Worm (Caenorhabditis elegans): ENCODE data around the gene K03A11.5.

Gene K03A11.5

ce11 chrX:13059984-13060383, 3.4 kb upstream of the K03A11.5 start:
- peak; percentile 40 for TF ChIP-seq nhr-90 (tag; optimal IDR thresholded peaks at IDR 0.05; ENCODE audit: poor library complexity)
- no peak for TF ChIP-seq egl-27 (tag; optimal IDR thresholded peaks at IDR 0.05)
- peak; percentile 76 for TF ChIP-seq elt-2 (tag; optimal IDR thresholded peaks at IDR 0.05)
- TF ChIP-seq lin-14 (GFP tag; optimal IDR thresholded peaks at IDR 0.05): peak; percentile 2
- no peak for TF ChIP-seq dpl-1 (GFP tag; optimal IDR thresholded peaks at IDR 0.05)
- TF ChIP-seq jun-1 (tag; optimal IDR thresholded peaks at IDR 0.05): no peak
- peak in 1 of 2 experiments; percentile 36 for TF ChIP-seq lin-35 (GFP tag; optimal IDR thresholded peaks at IDR 0.05)
- no peak for TF ChIP-seq isw-1 (GFP tag; IDR thresholded peaks at IDR 0.05)
- TF ChIP-seq nhr-28 (tag; optimal IDR thresholded peaks at IDR 0.05): no peak
- no peak for TF ChIP-seq skn-1 (tag; optimal IDR thresholded peaks at IDR 0.05)

- TF ChIP-seq zag-1 (tag; optimal IDR thresholded peaks at IDR 0.05) (no peak), ztf-11 (tag; optimal IDR thresholded peaks at IDR 0.05) (no peak), C16A3.4 (tag; optimal IDR thresholded peaks at IDR 0.05) (no peak), pax-3 (tag; optimal IDR thresholded peaks at IDR 0.05) (no peak), pqm-1 (tag; optimal IDR thresholded peaks at IDR 0.05) (no peak)
These were observed 2.0 kb upstream of the K03A11.5 start for ce11 chrX:13061366-13061765.

DNA sequence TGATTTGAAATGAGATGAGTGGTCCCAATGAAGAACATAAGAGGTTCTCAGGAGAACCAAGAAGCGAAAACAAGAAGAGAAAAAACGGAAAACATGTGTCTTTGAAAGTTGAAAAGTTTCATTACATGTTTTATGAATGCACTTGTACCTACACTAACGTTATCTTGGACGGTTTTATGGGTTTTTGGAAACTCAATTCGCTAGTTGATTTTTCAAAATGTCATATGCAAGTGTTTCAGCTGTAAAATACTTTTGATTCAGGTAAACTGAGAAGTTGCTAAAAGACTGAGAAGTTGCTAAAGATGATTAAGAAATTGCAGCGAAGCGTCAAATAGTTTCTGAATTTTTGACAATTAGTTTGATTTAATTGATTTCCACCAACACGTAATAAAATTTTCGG, 7.8 kb downstream of the K03A11.5 start, which contains the start of gene cpx-2:
Gene cpx-2 (minus strand): TSS at position 101 of the 400 bp plus-strand sequence.
- TF ChIP-seq lin-15B (tag; optimal IDR thresholded peaks at IDR 0.05) (no peak), hpl-2 (GFP tag; optimal IDR thresholded peaks at IDR 0.05) (no peak), vab-15 (tag; optimal IDR thresholded peaks at IDR 0.05) (no peak), tbx-2 (tag; optimal IDR thresholded peaks at IDR 0.05) (no peak), efl-1 (optimal IDR thresholded peaks at IDR 0.05) (no peak), efl-1 (GFP tag; optimal IDR thresholded peaks at IDR 0.05 in 1 of 2) (no peak), fkh-10 (GFP tag; optimal IDR thresholded peaks at IDR 0.05) (no peak)

DNA sequence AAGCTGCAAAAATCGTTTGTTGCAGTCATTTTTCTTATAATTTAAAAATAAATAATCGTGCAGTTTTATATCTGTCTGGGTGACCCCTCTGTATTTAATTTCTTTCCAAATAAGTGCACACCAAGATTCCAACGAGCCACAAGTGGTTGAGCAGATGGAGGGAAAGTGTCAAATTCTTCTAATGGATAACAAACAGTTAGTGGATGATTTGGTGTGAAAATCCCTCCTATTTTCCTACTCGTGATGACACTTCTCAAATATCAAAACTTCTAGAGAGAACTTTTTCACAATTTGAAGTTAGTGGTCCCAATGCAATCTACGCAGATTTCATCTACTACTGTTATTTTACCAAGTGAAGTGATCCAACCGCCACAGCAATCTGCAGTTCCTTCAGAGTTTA, 11.0 kb downstream of the K03A11.5 start, which contains the start of gene ceh-28:
Gene ceh-28 (plus strand): TSS at position 301 of the 400 bp plus-strand sequence.
- TF ChIP-seq dsc-1 (tag; optimal IDR thresholded peaks at IDR 0.05) (no peak), nhr-28 (tag; optimal IDR thresholded peaks at IDR 0.05) (no peak), pag-3 (tag; optimal IDR thresholded peaks at IDR 0.05; ENCODE audit: borderline replicate concordance, insufficient read depth) (no peak), lin-39 (tag; optimal IDR thresholded peaks at IDR 0.05) (no peak), vab-15 (tag; optimal IDR thresholded peaks at IDR 0.05) (no peak), nhr-85 (tag) (no peak), sptf-1 (tag; optimal IDR thresholded peaks at IDR 0.05) (no peak), ceh-63 (GFP tag; optimal IDR thresholded peaks at IDR 0.05) (no peak), sox-4 (tag; optimal IDR thresholded peaks at IDR 0.05) (no peak), fkh-8 (tag; optimal IDR thresholded peaks at IDR 0.05) (no peak), C04F5.9 (tag; optimal IDR thresholded peaks at IDR 0.05) (no peak), nhr-76 (tag; optimal IDR thresholded peaks at IDR 0.05) (no peak), mep-1 (tag; optimal IDR thresholded peaks at IDR 0.05) (no peak), nhr-71 (tag; optimal IDR thresholded peaks at IDR 0.05) (no peak), ztf-11 (tag; optimal IDR thresholded peaks at IDR 0.05) (no peak), ceh-90 (tag; optimal IDR thresholded peaks at IDR 0.05) (no peak)

DNA sequence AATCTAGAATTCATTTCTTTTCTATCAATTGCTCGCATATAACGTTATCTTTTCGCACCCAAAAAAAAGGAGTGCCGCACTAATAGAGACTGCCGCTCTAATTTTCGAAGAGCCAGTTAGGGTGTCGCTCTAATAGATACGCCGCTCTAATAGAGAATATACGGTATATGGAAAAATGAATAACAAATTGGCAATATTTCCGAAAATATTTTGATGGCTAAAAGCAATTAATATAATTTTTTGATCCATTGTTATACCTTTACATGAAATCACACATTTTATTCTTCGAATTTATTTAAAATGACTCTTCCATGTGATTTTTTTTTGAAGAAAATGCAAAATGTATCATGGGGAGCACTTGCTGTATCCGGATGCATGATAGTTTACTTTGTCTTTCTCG, 14.5 kb downstream of the K03A11.5 start, which contains the start of gene K03A11.4:
Gene K03A11.4 (plus strand): TSS at position 301 of the 400 bp plus-strand sequence.
- no peak for TF ChIP-seq hlh-17 (GFP tag; optimal IDR thresholded peaks at IDR 0.05; ENCODE audit: borderline replicate concordance)
- no peak for TF ChIP-seq mef-2 (tag; optimal IDR thresholded peaks at IDR 0.05)
- no peak for TF ChIP-seq hpl-2 (GFP tag; optimal IDR thresholded peaks at IDR 0.05)
- no peak for TF ChIP-seq lsy-2 (tag; optimal IDR thresholded peaks at IDR 0.05)
